Worm (Caenorhabditis elegans) whole organism, L3 larva: ENCODE results near the gene F19C7.4.

ENCODE experiments used
- ceh-28 ChIP-seq: fragments of 150-350 bp; optimal IDR thresholded peaks from 2 replicates; lab custom pipeline; 2014; ENCODE audit warnings: missing biosample characterization, missing genetic modification reagents, missing genetic modification characterization
- lin-15B ChIP-seq: fragments of 150-350 bp; optimal IDR thresholded peaks from 2 replicates; lab custom pipeline; 2014; ENCODE audit warnings: missing biosample characterization, missing genetic modification characterization
- nhr-11 ChIP-seq: fragments of 150-350 bp; optimal IDR thresholded peaks from 2 replicates; lab custom pipeline; 2014; ENCODE audit warnings: missing biosample characterization, missing genetic modification characterization
- pha-4 ChIP-seq: fragments of 150-350 bp; optimal IDR thresholded peaks from 2 replicates; lab custom pipeline; 2014; ENCODE audit warnings: missing biosample characterization, missing genetic modification reagents, missing genetic modification characterization

DNA sequence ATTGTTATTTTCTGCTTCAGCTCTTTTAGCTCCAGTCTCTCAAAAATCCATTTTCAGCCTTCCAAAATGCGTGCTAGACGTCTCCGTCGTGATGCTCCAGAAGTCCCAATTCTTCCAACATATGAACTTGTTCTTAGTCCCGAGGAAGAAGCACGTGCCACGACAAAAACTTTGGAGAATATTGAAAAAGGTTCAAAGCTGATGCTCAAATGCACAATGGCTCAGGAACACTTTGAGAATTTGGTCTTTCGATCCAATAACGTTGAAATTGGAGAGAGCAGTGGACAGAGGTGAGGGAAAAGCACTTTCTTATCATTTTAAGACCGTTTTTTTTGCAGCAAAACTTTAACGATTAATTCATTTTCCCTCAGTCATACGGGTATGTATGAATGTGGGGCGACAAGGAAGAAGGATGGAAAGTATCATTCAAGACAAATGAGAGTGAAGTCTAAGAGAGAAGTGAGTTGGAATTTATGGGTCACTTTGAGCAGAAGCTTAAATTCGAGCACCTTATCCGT, 40.0 kb upstream of the F19C7.4 start, which contains the start of gene igeg-1:
- no peak for TF ChIP-seq pha-4 (tag; lab: Kevin White, UChicago)
- no peak for TF ChIP-seq ceh-28
- TF ChIP-seq nhr-11 (tag; lab: Kevin White, UChicago) = no peak
- TF ChIP-seq lin-15B (tag; lab: Kevin White, UChicago) = no peak
